Worm (Caenorhabditis elegans): ENCODE measurements around the gene C24H12.8.
A peak's percentile ranks its signal among the peaks of the same experiment; 100 is the strongest.

C24H12.8 gene

ce11 chrII:437279-437678 is 14.3 kb upstream of the C24H12.8 start:
- TF ChIP-seq attf-3 (GFP tag; conservative IDR thresholded peaks at IDR 0.05) (no peak), egrh-3 (GFP tag; IDR thresholded peaks at IDR 0.05) (no peak), egl-18 (GFP tag; IDR thresholded peaks at IDR 0.05) (no peak), nhr-120 (GFP tag; IDR thresholded peaks at IDR 0.05) (no peak), aptf-2 (GFP tag; conservative IDR thresholded peaks at IDR 0.05) (no peak), unc-130 (GFP tag; optimal IDR thresholded peaks at IDR 0.05) (no peak), ZK185.1 (tag; optimal IDR thresholded peaks at IDR 0.05; ENCODE audit: poor library complexity, severe bottlenecking) (no peak), ztf-22 (GFP tag; optimal IDR thresholded peaks at IDR 0.05) (no peak), tlf-1 (GFP tag; optimal IDR thresholded peaks at IDR 0.05) (no peak), atf-7 (tag; optimal IDR thresholded peaks at IDR 0.05) (no peak), mcd-1 (GFP tag; IDR thresholded peaks at IDR 0.05) (no peak), dox-1 (GFP tag; IDR thresholded peaks at IDR 0.05) (no peak), fkh-3 (tag; optimal IDR thresholded peaks at IDR 0.05) (no peak), Y67H2A.10 (GFP tag; conservative IDR thresholded peaks at IDR 0.05) (no peak), cebp-2 (GFP tag; IDR thresholded peaks at IDR 0.05) (no peak), madf-8 (GFP tag; conservative IDR thresholded peaks at IDR 0.05) (peak; percentile 57; the same call in 1 of the 2 replicates), sea-2 (GFP tag; IDR thresholded peaks at IDR 0.05) (no peak), mxl-1 (tag; optimal IDR thresholded peaks at IDR 0.05) (no peak), hsf-1 (GFP tag; IDR thresholded peaks at IDR 0.05) (peak; percentile 87), cebp-1 (GFP tag; IDR thresholded peaks at IDR 0.05) (no peak), cebp-1 (tag; optimal IDR thresholded peaks at IDR 0.05) (no peak), rec-8 (tag; optimal IDR thresholded peaks at IDR 0.05) (no peak), aptf-3 (GFP tag; IDR thresholded peaks at IDR 0.05) (no peak), rpc-1 (optimal IDR thresholded peaks at IDR 0.05) (no peak), rpc-1 (tag; optimal IDR thresholded peaks at IDR 0.05) (no peak), efl-1 (GFP tag; optimal IDR thresholded peaks at IDR 0.05) (peak; percentile 8), xnd-1 (tag; optimal IDR thresholded peaks at IDR 0.05) (peak; percentile 58), B0261.1 (tag; optimal IDR thresholded peaks at IDR 0.05) (no peak), nhr-80 (tag; optimal IDR thresholded peaks at IDR 0.05) (no peak), lin-35 (GFP tag; optimal IDR thresholded peaks at IDR 0.05) (no peak)

ce11 chrII:418782-419181 is 4.2 kb downstream of the C24H12.8 start, which contains the start of gene C24H12.6:
C24H12.6 (minus strand) TSS chrII:418882.
- TF ChIP-seq B0035.1 (tag; optimal IDR thresholded peaks at IDR 0.05) (no peak), ets-4 (GFP tag; optimal IDR thresholded peaks at IDR 0.05) (no peak), ceh-100 (GFP tag; IDR thresholded peaks at IDR 0.05) (no peak)

- TF ChIP-seq madf-6 (GFP tag; IDR thresholded peaks at IDR 0.05): 0 out of 2 replicates have a peak, but pooled peaks have one; percentile 47
- TF ChIP-seq him-1 (tag; optimal IDR thresholded peaks at IDR 0.05): peak; percentile 56
- peak; percentile 87 for TF ChIP-seq ztf-18 (tag; optimal IDR thresholded peaks at IDR 0.05)
These were observed 6.2 kb downstream of the C24H12.8 start for ce11 chrII:416808-417207.

- TF ChIP-seq ama-1 (optimal IDR thresholded peaks at IDR 0.05) (no peak), ama-1 (GFP tag; optimal IDR thresholded peaks at IDR 0.05) (no peak), lsy-27 (tag; optimal IDR thresholded peaks at IDR 0.05; ENCODE audit: borderline replicate concordance, insufficient read depth) (no peak), nhr-120 (GFP tag; IDR thresholded peaks at IDR 0.05) (no peak), rpc-1 (optimal IDR thresholded peaks at IDR 0.05) (no peak), rpc-1 (tag; optimal IDR thresholded peaks at IDR 0.05) (no peak), zim-3 (tag; optimal IDR thresholded peaks at IDR 0.05) (no peak), egl-18 (GFP tag; IDR thresholded peaks at IDR 0.05) (no peak), dox-1 (GFP tag; IDR thresholded peaks at IDR 0.05) (peak; percentile 92), F37B4.10 (GFP tag; IDR thresholded peaks at IDR 0.05) (no peak), sea-2 (GFP tag; IDR thresholded peaks at IDR 0.05) (no peak), ztf-18 (tag; optimal IDR thresholded peaks at IDR 0.05) (peak; percentile 97), gei-17 (GFP tag; optimal IDR thresholded peaks at IDR 0.05) (peak; percentile 67), nhr-27 (tag; optimal IDR thresholded peaks at IDR 0.05) (no peak), C06A6.2 (GFP tag; conservative IDR thresholded peaks at IDR 0.05) (peak; percentile 48; the same call in 1 of the 2 replicates), Y67H2A.10 (GFP tag; conservative IDR thresholded peaks at IDR 0.05) (no peak), egl-44 (GFP tag; IDR thresholded peaks at IDR 0.05) (0 out of 2 replicates have a peak, but pooled peaks have one; percentile 20), attf-5 (GFP tag; optimal IDR thresholded peaks at IDR 0.05) (peak; percentile 76)
These were observed 12.2 kb downstream of the C24H12.8 start, which contains the start of the genes dnsn-1 and C24H12.4 for ce11 chrII:410832-411231. dnsn-1 (minus strand) TSS chrII:410932. C24H12.4 (plus strand) TSS chrII:411222.
